Worm (Caenorhabditis elegans): Measurements from ENCODE around the gene dbn-1.

- TF ChIP-seq ama-1 (optimal IDR thresholded peaks at IDR 0.05) (no peak), sea-1 (GFP tag; conservative IDR thresholded peaks at IDR 0.05) (no peak), hnd-1 (tag; optimal IDR thresholded peaks at IDR 0.05) (no peak), flt-1 (GFP tag; IDR thresholded peaks at IDR 0.05) (no peak), F13C5.2 (tag; optimal IDR thresholded peaks at IDR 0.05) (no peak), ceh-36 (tag; optimal IDR thresholded peaks at IDR 0.05) (peak; percentile 27), scrt-1 (GFP tag; IDR thresholded peaks at IDR 0.05) (no peak), tbx-11 (GFP tag; IDR thresholded peaks at IDR 0.05) (no peak), hmg-4 (GFP tag; optimal IDR thresholded peaks at IDR 0.05) (peak; percentile 41), B0310.2 (tag; optimal IDR thresholded peaks at IDR 0.05) (peak; percentile 11), tbx-37 (GFP tag; conservative IDR thresholded peaks at IDR 0.05) (no peak)
Observed at ce11 chrIII:13780199-13780706, 18.4 kb upstream of the dbn-1 start, which contains the start of gene pot-3.

Data from whole organism, early embryonic.